Worm (Caenorhabditis elegans): ENCODE results near the gene T03G6.7.

Gene T03G6.7

DNA sequence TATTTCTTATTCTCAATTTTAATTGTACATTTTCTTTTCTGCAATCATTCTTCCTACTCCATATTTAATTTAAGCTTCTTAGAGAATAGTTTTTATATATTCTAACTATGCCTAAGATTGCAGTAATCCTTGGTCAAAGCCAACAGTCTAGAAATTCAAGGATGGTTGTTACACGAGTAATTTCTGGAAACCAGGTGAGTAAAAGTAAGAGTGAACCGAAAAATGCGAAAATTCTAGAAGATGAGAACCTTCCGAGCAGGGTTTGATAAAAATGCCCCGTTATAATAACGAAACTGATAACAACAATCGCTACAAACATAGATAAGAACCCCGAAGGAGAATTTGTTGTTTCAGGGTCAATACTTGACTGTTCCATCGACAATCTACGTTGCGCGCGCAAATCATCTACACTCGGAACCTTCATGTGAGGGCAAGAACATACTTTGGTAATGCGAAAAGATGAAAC is 28.5 kb upstream of the T03G6.7 start, which contains the start of gene F52H2.15:
Gene F52H2.15, plus strand, starts transcription at position 51 of the 466 bp plus-strand sequence.
- no peak for TF ChIP-seq ztf-16 (tag; optimal IDR thresholded peaks at IDR 0.05)
- peak; percentile 91 for TF ChIP-seq elt-2 (tag; optimal IDR thresholded peaks at IDR 0.05)

DNA sequence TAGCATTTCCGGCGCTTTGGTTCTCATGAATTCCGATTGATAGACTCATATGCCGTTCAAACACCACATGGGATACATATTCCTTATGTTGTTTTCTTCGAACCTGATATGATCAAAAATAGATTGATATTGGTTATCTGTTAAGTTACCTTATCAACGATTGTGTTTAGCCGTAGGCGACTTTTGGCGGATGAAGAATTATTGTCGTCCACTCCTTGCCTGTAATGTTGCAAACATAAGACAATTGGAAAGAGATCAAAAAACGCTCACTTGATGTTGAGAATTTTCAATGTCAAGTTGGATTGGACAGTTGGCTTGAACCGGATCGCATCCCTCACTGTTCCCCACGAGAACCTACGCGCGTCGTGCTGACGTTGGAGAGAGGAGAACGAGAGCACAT is 26.1 kb upstream of the T03G6.7 start:
- TF ChIP-seq sdc-2 (tag; optimal IDR thresholded peaks at IDR 0.05) (no peak), hlh-13 (GFP tag; optimal IDR thresholded peaks at IDR 0.05) (no peak), dmd-4 (tag; optimal IDR thresholded peaks at IDR 0.05; ENCODE audit: borderline replicate concordance) (no peak), dve-1 (tag; optimal IDR thresholded peaks at IDR 0.05) (no peak), ref-2 (tag; optimal IDR thresholded peaks at IDR 0.05) (no peak), odd-2 (tag; optimal IDR thresholded peaks at IDR 0.05) (no peak), npax-4 (tag; optimal IDR thresholded peaks at IDR 0.05) (no peak), ceh-31 (tag; optimal IDR thresholded peaks at IDR 0.05) (no peak), pag-3 (tag; optimal IDR thresholded peaks at IDR 0.05; ENCODE audit: borderline replicate concordance) (no peak)

DNA sequence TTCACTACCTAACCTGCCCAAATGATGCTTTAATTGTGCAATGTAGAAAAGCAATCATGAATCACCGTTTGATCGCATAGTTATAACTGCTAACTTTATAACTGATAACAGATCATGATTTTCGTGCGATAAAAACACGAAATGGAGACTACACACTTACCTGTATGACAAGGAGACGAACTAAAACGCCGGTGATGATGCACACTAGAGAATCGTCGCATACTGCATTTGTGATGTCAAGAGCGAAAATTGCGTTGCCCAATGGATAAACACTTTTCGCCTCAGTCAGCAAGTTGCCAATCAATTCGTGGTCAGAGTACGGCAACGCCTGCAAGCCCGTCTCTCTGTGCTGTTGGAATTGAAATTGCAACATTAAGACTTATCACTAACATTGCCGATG is 24.8 kb upstream of the T03G6.7 start:
- peak; percentile 53 for TF ChIP-seq elt-2 (tag; optimal IDR thresholded peaks at IDR 0.05)
- no peak for TF ChIP-seq syd-9 (tag; optimal IDR thresholded peaks at IDR 0.05)

DNA sequence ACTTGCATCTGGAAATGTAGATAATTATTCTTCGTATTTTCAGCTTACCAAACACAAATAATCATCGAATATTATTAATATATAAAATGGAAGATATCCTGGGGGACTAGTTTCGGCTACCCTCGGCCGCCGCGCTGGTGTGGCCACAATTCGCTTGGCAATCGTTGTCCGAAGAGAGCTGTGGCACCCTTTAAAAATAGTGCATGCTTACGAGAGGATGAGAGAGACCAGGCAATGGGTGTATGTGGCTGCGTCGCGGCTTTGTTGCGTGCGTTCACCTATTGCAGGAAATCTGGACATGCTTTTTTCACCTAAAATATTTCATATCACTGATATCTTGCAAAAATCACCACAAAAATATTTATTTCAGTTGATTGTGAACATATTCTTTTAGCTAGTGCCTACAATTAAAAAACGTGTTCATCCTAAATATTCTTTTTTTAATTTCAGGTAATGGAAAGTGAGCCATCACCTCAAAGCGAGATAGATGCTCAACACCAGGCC is 21.1 kb upstream of the T03G6.7 start, which contains the start of the genes ccd-5 and F52H2.1:
Gene ccd-5, minus strand, starts transcription at position 8 of the 504 bp plus-strand sequence.
Gene F52H2.1, plus strand, starts transcription at position 454 of the 504 bp plus-strand sequence.
- no peak for TF ChIP-seq sox-2 (GFP tag; IDR thresholded peaks at IDR 0.05)
- TF ChIP-seq pros-1 (tag; optimal IDR thresholded peaks at IDR 0.05), result no peak
- TF ChIP-seq ceh-31 (tag; optimal IDR thresholded peaks at IDR 0.05), result peak; percentile 44
- TF ChIP-seq ceh-19 (GFP tag; optimal IDR thresholded peaks at IDR 0.05), result peak; percentile 10

DNA sequence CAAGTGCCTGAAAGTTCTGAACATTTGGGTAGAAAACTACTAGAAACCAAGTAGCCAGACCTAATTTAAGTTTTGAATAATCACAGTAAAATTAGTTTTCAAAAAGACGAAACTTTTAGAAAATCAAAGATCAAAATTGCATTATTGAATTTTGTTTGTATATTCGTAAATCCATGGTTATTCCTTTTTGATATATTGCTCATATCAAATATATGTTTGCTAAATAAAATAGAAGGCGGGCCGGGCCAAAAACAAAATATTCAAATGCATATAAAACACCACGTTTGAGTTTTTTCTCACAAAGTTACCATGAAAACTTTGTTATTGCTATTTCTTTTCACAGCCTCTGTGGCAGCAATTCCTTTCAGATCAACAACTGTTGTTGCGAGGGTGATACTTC is 16.4 kb upstream of the T03G6.7 start, which contains the start of gene ttr-42:
Gene ttr-42, plus strand, starts transcription at position 301 of the 400 bp plus-strand sequence.
- TF ChIP-seq T23F11.4 (GFP tag; optimal IDR thresholded peaks at IDR 0.05) (no peak), F13H6.1 (tag; optimal IDR thresholded peaks at IDR 0.05) (no peak), unc-55 (GFP tag; optimal IDR thresholded peaks at IDR 0.05) (no peak), pax-1 (tag; optimal IDR thresholded peaks at IDR 0.05) (no peak), fax-1 (tag; optimal IDR thresholded peaks at IDR 0.05) (no peak), madf-2 (tag; optimal IDR thresholded peaks at IDR 0.05) (no peak), pros-1 (tag; optimal IDR thresholded peaks at IDR 0.05) (no peak), ceh-34 (tag; optimal IDR thresholded peaks at IDR 0.05) (no peak), ceh-19 (GFP tag; optimal IDR thresholded peaks at IDR 0.05) (no peak), lim-6 (tag; optimal IDR thresholded peaks at IDR 0.05) (no peak), nhr-232 (tag; optimal IDR thresholded peaks at IDR 0.05) (no peak), ceh-14 (tag; optimal IDR thresholded peaks at IDR 0.05) (no peak), C08G9.2 (tag; optimal IDR thresholded peaks at IDR 0.05) (no peak), ceh-22 (tag; optimal IDR thresholded peaks at IDR 0.05) (no peak), ceh-48 (tag; optimal IDR thresholded peaks at IDR 0.05) (no peak)

- TF ChIP-seq unc-42 (tag; optimal IDR thresholded peaks at IDR 0.05) (no peak), ttx-3 (tag; optimal IDR thresholded peaks at IDR 0.05) (no peak), elt-2 (tag; optimal IDR thresholded peaks at IDR 0.05) (peak; percentile 51)
Observed at ce11 chrX:2580524-2580981, 13.3 kb upstream of the T03G6.7 start, which contains the start of gene H01M10.1. TSS of gene H01M10.1 (minus strand) at chrX:2580574.

All from whole organism, late embryonic.